Fruit fly (Drosophila melanogaster) whole organism, prepupa: ENCODE data around the gene CG42553.
A peak's percentile ranks its signal among the peaks of the same experiment; 100 is the strongest.

ENCODE experiments used
- CG10669 ChIP-seq: fragments of 200-800 bp; sonication (Bioruptor generic); optimal IDR thresholded peaks from 3 replicates; lab custom pipeline; 2018; ENCODE audit warnings: missing biosample characterization, mild to moderate bottlenecking, missing genetic modification characterization, moderate library complexity
- CG11902 ChIP-seq: fragments of 200-800 bp; sonication (Bioruptor generic); optimal IDR thresholded peaks from 3 replicates; lab custom pipeline; 2016; ENCODE audit warnings: missing biosample characterization, missing genetic modification characterization
- CG8632 ChIP-seq: fragments of 200-800 bp; sonication (Bioruptor generic); optimal IDR thresholded peaks from 3 replicates; lab custom pipeline; 2016; ENCODE audit warnings: missing biosample characterization, missing genetic modification characterization
- Eip78C ChIP-seq: fragments of 200-800 bp; sonication (Bioruptor generic); peaks from one replicate; lab custom pipeline; 2016; ENCODE audit warnings: missing biosample characterization, missing genetic modification characterization
- eg ChIP-seq: fragments of 200-800 bp; sonication (Bioruptor generic); IDR thresholded peaks from 3 replicates; pipeline ENCODE4 v1.3.6; 2022; ENCODE audit warnings: missing biosample characterization, missing genetic modification characterization
- fkh ChIP-seq: fragments of 200-800 bp; sonication (Bioruptor generic); optimal IDR thresholded peaks from 3 replicates; lab custom pipeline; 2017; ENCODE audit warnings: missing biosample characterization, mild to moderate bottlenecking, missing genetic modification characterization, moderate library complexity
- pdm3 ChIP-seq: fragments of 200-800 bp; sonication (Bioruptor generic); optimal IDR thresholded peaks from 3 replicates; lab custom pipeline; 2016; ENCODE audit warnings: missing biosample characterization, missing genetic modification characterization
- svp ChIP-seq: fragments of 200-800 bp; sonication (Bioruptor generic); peaks from one replicate; lab custom pipeline; 2016; ENCODE audit warnings: missing biosample characterization, missing genetic modification characterization

CG42553 gene

dm6 chr3L:885006-885405 is 51.1 kb downstream of the CG42553 start:
- TF ChIP-seq eg (GFP tag; lab: Robert Waterston, UW): no peak
- TF ChIP-seq Eip78C (GFP tag; lab: Kevin White, UChicago): peak; percentile 40
- no peak for TF ChIP-seq pdm3 (GFP tag; lab: Kevin White, UChicago)
- no peak for TF ChIP-seq fkh (GFP tag; lab: Kevin White, UChicago)
- no peak for TF ChIP-seq CG11902 (GFP tag; lab: Kevin White, UChicago)
- TF ChIP-seq CG10669 (GFP tag; lab: Kevin White, UChicago): no peak
- no peak for TF ChIP-seq CG8632
- TF ChIP-seq svp: peak; percentile 69
